Fruit fly (Drosophila melanogaster) whole organism, wandering third instar larva: ENCODE results near the gene Not10.

Source experiments
- Abd-B ChIP-seq: fragments of >200 bp; optimal IDR thresholded peaks from 2 replicates; lab custom pipeline; 2017; ENCODE audit warnings: missing biosample characterization, missing genetic modification characterization
- CG32264 ChIP-seq: fragments of 200-800 bp; sonication (Bioruptor generic); optimal IDR thresholded peaks from 2 replicates; lab custom pipeline; 2016; ENCODE audit warnings: missing biosample characterization, missing genetic modification characterization
- CG9705 ChIP-seq: fragments of 200-800 bp; sonication (Bioruptor generic); optimal IDR thresholded peaks from 2 replicates; lab custom pipeline; 2018; ENCODE audit warnings: missing biosample characterization, mild to moderate bottlenecking, missing genetic modification characterization
- CrebA ChIP-seq: fragments of 200-800 bp; sonication (Bioruptor generic); optimal IDR thresholded peaks from 2 replicates; lab custom pipeline; 2016; ENCODE audit warnings: missing biosample characterization, mild to moderate bottlenecking, missing genetic modification characterization, borderline replicate concordance
- Dfd ChIP-seq: fragments of >200 bp; optimal IDR thresholded peaks from 2 replicates; lab custom pipeline; 2017; ENCODE audit warnings: missing biosample characterization, missing genetic modification characterization
- GATAd ChIP-seq: sonication (Bioruptor generic); optimal IDR thresholded peaks from 2 replicates; lab custom pipeline; 2016; ENCODE audit warnings: missing biosample characterization, missing genetic modification characterization
- HLH106 ChIP-seq: fragments of 200-800 bp; optimal IDR thresholded peaks from 3 replicates; lab custom pipeline; 2019; ENCODE audit warnings: missing biosample characterization, mild to moderate bottlenecking, missing genetic modification characterization, moderate library complexity
- Hnf4 ChIP-seq: fragments of 200-800 bp; sonication (Bioruptor generic); optimal IDR thresholded peaks from 2 replicates; lab custom pipeline; 2016; ENCODE audit warnings: missing biosample characterization, mild to moderate bottlenecking, missing genetic modification characterization
- Hr78 ChIP-seq: fragments of >200 bp; optimal IDR thresholded peaks from 2 replicates; lab custom pipeline; 2017; ENCODE audit warnings: missing biosample characterization, missing genetic modification characterization
- Hr83 ChIP-seq: fragments of 200-300 bp; sonication (Bioruptor generic); optimal IDR thresholded peaks from 2 replicates; lab custom pipeline; 2016; ENCODE audit warnings: missing biosample characterization, mild to moderate bottlenecking, missing genetic modification characterization, moderate library complexity; ENCODE audit not compliant: poor library complexity, severe bottlenecking
- Jra ChIP-seq: sonication (Bioruptor generic); optimal IDR thresholded peaks from 2 replicates; lab custom pipeline; 2016; ENCODE audit warnings: missing biosample characterization, missing genetic modification characterization
- Myc ChIP-seq: fragments of >200 bp; optimal IDR thresholded peaks from 2 replicates; lab custom pipeline; 2017
- N ChIP-seq: fragments of >200 bp; optimal IDR thresholded peaks from 2 replicates; lab custom pipeline; 2018; ENCODE audit warnings: missing biosample characterization, missing external identifiers, missing genetic modification characterization
- OdsH ChIP-seq: fragments of 200-800 bp; sonication (Bioruptor generic); optimal IDR thresholded peaks from 2 replicates; lab custom pipeline; 2016; ENCODE audit warnings: missing biosample characterization, mild to moderate bottlenecking, missing genetic modification characterization
- Rel ChIP-seq, 2 experiments: fragments of 200-800 bp; sonication (Bioruptor generic) in 1 of 2; optimal IDR thresholded peaks; 2 replicates in 1 of 2; 3 replicates in 1 of 2; lab custom pipeline; 2016 to 2019; ENCODE audit warnings: mild to moderate bottlenecking in 2 of 2, missing biosample characterization in 2 of 2, missing genetic modification characterization in 2 of 2, moderate library complexity in 1 of 2
- Sp1 ChIP-seq: fragments of 200-800 bp; sonication (Bioruptor generic); optimal IDR thresholded peaks from 3 replicates; lab custom pipeline; 2019; ENCODE audit warnings: missing biosample characterization, mild to moderate bottlenecking, missing genetic modification characterization, moderate library complexity
- Vsx2 ChIP-seq: fragments of 200-300, 225-300 bp; sonication (Bioruptor generic); optimal IDR thresholded peaks from 2 replicates; lab custom pipeline; 2018; ENCODE audit warnings: missing biosample characterization, missing genetic modification characterization; ENCODE audit not compliant: partially characterized antibody
- br ChIP-seq: fragments of 200-800 bp; sonication (Bioruptor generic); optimal IDR thresholded peaks from 2 replicates; lab custom pipeline; 2016; ENCODE audit warnings: missing biosample characterization, missing genetic modification characterization
- brk ChIP-seq: fragments of 200-800 bp; sonication (Bioruptor generic); optimal IDR thresholded peaks from 2 replicates; lab custom pipeline; 2016; ENCODE audit warnings: missing biosample characterization, mild to moderate bottlenecking, missing genetic modification characterization
- dl ChIP-seq, 2 experiments: fragments of 175-275, 200-275 bp in 1 of 2; fragments of 200-275 bp in 1 of 2; sonication (Bioruptor generic); optimal IDR thresholded peaks; lab custom pipeline; 2018; ENCODE audit warnings: mild to moderate bottlenecking in 2 of 2, missing biosample characterization in 2 of 2, missing genetic modification characterization in 2 of 2, moderate library complexity in 2 of 2; ENCODE audit not compliant: partially characterized antibody in 2 of 2, insufficient read depth in 1 of 2
- dsf ChIP-seq: sonication (Bioruptor generic); optimal IDR thresholded peaks from 2 replicates; lab custom pipeline; 2016; ENCODE audit warnings: missing biosample characterization, missing genetic modification characterization, borderline replicate concordance
- ey ChIP-seq: fragments of 200-800 bp; sonication (Bioruptor generic); optimal IDR thresholded peaks from 2 replicates; lab custom pipeline; 2016; ENCODE audit warnings: missing biosample characterization, missing genetic modification characterization
- foxo ChIP-seq, 2 experiments: fragments of 200-800 bp; sonication (Bioruptor generic); optimal IDR thresholded peaks; 2 replicates in 1 of 2; 3 replicates in 1 of 2; lab custom pipeline; 2016 to 2017; ENCODE audit warnings: missing biosample characterization in 2 of 2, missing genetic modification characterization in 2 of 2
- fru ChIP-seq: fragments of 200-800 bp; sonication (Bioruptor generic); optimal IDR thresholded peaks from 3 replicates; lab custom pipeline; 2016; ENCODE audit warnings: missing biosample characterization, mild to moderate bottlenecking, missing genetic modification characterization
- h ChIP-seq: fragments of 200-800 bp; sonication (Bioruptor generic); optimal IDR thresholded peaks from 3 replicates; lab custom pipeline; 2016; ENCODE audit warnings: missing biosample characterization, mild to moderate bottlenecking, missing genetic modification characterization
- jim ChIP-seq: fragments of 175-275, 200-325 bp; sonication (Bioruptor generic); optimal IDR thresholded peaks from 2 replicates; lab custom pipeline; 2016; ENCODE audit warnings: missing biosample characterization, mild to moderate bottlenecking, missing genetic modification characterization
- lola ChIP-seq: fragments of >200 bp; optimal IDR thresholded peaks from 2 replicates; lab custom pipeline; 2017; ENCODE audit warnings: missing biosample characterization, missing genetic modification characterization
- pan ChIP-seq: fragments of >200 bp; optimal IDR thresholded peaks from 2 replicates; lab custom pipeline; 2017
- psq ChIP-seq: fragments of 200-800 bp; sonication (Bioruptor generic); optimal IDR thresholded peaks from 3 replicates; lab custom pipeline; 2017; ENCODE audit warnings: missing biosample characterization, mild to moderate bottlenecking, missing genetic modification characterization, moderate library complexity
- rgr ChIP-seq: fragments of 200-800 bp; sonication (Bioruptor generic); optimal IDR thresholded peaks from 3 replicates; lab custom pipeline; 2016; ENCODE audit warnings: missing biosample characterization, mild to moderate bottlenecking, missing genetic modification characterization
- sage ChIP-seq: fragments of 200-800 bp; sonication (Bioruptor generic); optimal IDR thresholded peaks from 2 replicates; lab custom pipeline; 2016; ENCODE audit warnings: missing biosample characterization, mild to moderate bottlenecking, missing genetic modification characterization
- sv ChIP-seq: fragments of 200-800 bp; sonication (Bioruptor generic); optimal IDR thresholded peaks from 3 replicates; lab custom pipeline; 2016; ENCODE audit warnings: missing biosample characterization, missing genetic modification characterization
- tai ChIP-seq: sonication (Bioruptor generic); optimal IDR thresholded peaks from 2 replicates; lab custom pipeline; 2016; ENCODE audit warnings: missing biosample characterization, missing genetic modification characterization
- usp ChIP-seq: fragments of >200 bp; optimal IDR thresholded peaks from 2 replicates; lab custom pipeline; 2017; ENCODE audit warnings: missing biosample characterization, missing genetic modification characterization
- woc ChIP-seq: sonication (Bioruptor generic); optimal IDR thresholded peaks from 2 replicates; lab custom pipeline; 2016; ENCODE audit warnings: missing biosample characterization, mild to moderate bottlenecking, missing genetic modification characterization

The Not10 gene

DNA sequence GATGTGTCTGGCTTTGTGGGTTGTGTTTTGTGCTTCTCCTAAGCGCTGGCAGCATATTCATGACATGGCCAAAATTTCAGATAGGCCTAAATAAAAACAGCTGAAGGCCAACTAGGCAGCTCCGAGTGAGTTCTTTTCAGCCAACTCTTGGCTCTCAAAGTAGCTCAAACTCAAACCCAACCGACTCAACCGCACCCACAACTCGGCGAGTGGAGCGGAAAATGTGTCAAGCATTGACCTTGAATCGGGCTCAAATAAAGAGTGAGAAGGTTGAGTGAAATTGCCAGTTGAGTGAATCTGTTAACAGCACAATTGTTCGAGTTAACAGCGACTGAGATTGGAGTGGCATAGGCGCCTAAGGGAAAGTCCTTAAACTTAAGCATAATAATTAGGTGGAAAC is 18.5 kb upstream of the Not10 start:
- TF ChIP-seq lola (GFP tag; lab: Kevin White, UChicago) (no peak), OdsH (GFP tag; lab: Kevin White, UChicago) (no peak), pan (no peak), Hnf4 (no peak), foxo (GFP tag; optimal IDR thresholded peaks at IDR 0.05; lab: Kevin White, UChicago) (no peak), CG9705 (no peak), tai (GFP tag; lab: Kevin White, UChicago) (no peak), dl (GFP tag; optimal IDR thresholded peaks at IDR 0.05; lab: Kevin White, UChicago; ENCODE audit: insufficient read depth in 1 of 2, partially characterized antibody in 2 of 2) (no peak)
- TF ChIP-seq, all 38 proteins: peak for 0

DNA sequence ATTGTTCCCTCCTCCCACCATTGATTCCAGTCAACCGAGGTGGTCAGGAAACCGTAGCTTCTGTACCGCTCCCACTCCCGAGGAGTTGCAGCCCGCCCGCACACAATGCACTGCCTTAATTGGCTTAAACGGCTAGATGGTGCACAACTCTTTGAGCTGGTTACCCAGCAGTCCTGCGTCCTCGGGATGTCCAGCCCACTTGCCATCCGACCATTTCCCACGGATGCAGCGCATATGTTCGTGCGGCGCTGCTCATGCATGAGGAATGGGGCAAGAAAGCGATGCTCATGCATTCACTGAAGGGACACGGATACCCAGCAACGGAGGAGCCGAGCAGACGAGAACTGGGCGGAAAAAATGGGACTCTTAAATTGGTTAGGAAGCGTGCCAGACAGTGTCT is 14.9 kb upstream of the Not10 start:
- TF ChIP-seq br (GFP tag; lab: Kevin White, UChicago) (no peak), CrebA (GFP tag; lab: Kevin White, UChicago) (no peak), Hr83 (GFP tag; lab: Kevin White, UChicago) (no peak), foxo (GFP tag; optimal IDR thresholded peaks at IDR 0.05; lab: Kevin White, UChicago) (no peak), CG9705 (no peak), ey (GFP tag; lab: Kevin White, UChicago) (no peak)
- TF ChIP-seq, all 38 proteins: peak for 0

DNA sequence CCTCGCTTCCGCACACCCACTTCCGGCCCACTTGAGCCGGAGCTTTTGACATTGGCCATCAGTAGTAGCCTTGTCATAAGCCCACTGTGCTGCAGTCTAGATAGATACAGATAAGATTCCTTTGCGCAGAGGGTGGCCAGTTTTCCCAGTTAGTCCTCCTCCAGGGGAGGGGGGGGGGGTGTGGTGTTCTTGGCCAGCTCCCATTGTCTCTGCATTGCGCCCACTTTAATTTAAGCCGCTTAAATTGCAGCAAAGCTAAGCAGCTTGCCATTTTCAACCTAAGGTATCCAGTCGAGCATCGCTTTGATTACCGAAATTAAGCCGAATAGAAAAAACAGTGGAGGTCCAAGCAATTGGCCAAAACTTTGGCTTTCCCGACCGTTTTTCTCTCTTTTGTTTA is 7.7 kb upstream of the Not10 start:
- TF ChIP-seq ey (GFP tag; lab: Kevin White, UChicago) (no peak), Dfd (GFP tag; lab: Kevin White, UChicago) (peak; percentile 94), rgr (GFP tag; lab: Kevin White, UChicago) (no peak)
- TF ChIP-seq, all 38 proteins: peak for 1

DNA sequence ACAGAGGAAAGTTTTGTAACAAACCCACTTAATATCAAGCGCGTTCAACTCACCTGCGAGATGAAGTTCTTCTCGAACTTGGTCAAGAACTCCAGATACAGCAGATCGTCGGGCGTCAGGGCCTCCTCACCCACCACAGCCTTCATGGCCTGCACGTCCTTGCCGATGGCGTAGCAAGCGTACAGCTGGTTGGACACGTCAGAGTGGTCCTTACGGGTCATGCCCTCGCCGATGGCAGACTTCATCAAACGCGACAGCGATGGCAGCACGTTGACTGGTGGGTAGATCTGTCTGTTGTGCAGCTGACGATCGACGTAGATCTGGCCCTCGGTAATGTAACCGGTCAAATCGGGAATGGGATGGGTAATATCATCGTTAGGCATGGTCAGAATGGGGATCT is 5.5 kb upstream of the Not10 start:
- TF ChIP-seq psq (GFP tag; lab: Kevin White, UChicago) (no peak), Abd-B (no peak)

DNA sequence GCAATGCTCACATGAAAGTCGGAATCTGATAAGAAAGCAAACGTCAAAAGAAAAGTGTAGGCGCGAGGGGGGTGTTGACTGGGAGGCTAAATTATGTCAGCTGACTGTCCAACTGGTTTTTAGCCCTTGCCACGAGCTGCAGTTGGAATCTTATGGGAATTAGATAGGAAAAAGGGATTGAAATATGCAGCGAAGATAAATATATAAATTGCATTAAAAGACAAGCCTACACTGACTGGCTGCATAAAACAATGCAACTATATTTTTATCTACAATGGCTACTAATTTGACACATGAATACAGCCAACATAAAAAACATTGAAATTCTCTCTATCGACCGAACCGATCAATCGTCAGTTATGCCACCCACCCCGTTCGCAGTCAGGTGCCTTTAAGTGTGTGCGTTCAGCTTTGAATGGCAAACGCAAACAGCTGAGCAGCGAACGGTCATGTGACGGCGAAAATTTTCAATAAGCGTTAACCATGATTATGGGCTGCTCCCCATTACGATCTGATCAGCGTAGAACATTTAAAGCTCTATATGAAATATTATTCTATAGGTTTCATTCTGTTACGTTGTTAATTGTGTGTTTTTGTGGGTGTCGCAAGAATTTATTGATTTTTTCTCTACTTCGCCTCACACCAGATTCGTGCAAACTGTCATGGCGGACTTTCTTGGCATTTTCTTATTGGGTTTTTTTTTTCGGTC is 3.6 kb upstream of the Not10 start:
- no peak for TF ChIP-seq Vsx2 (GFP tag; lab: Kevin White, UChicago)
- peak; percentile 94 for TF ChIP-seq psq (GFP tag; lab: Kevin White, UChicago)
- no peak for TF ChIP-seq HLH106 (tag; lab: Kevin White, UChicago)
- TF ChIP-seq, all 38 proteins: peak for 1

DNA sequence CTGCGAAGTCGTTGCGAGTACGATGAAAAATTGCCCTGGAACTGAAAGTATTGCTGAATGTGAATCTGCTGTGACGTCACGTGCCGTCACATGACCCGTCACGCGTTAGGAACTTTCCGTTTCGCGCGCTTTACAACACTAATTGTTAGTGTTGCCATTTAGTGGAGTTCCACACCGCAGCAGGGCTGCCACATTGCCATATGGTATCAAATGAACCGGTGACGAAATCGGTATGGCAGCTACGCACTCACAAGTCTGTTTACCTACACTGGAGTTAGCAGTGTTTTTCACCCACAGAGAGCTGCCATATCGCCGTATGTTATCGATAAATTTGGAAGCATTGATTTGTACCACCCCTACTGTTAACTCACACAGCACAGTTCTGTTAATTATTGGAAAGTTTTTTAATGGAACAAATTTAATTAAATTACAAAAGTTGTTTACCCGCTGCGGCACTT is 2.7 kb upstream of the Not10 start, which contains the start of the genes Vha55 and Snx3:
Gene Vha55, minus strand, starts transcription at position 139 of the 458 bp plus-strand sequence.
Gene Snx3, plus strand, starts transcription at position 341 of the 458 bp plus-strand sequence.
- TF ChIP-seq N (GFP tag; lab: Kevin White, UChicago), result no peak
- peak; percentile 25 for TF ChIP-seq Sp1 (GFP tag; lab: Kevin White, UChicago)
- peak; percentile 87 for TF ChIP-seq Hnf4
- TF ChIP-seq Hr78, result no peak
- TF ChIP-seq h (GFP tag; lab: Kevin White, UChicago), result peak; percentile 78
- peak; percentile 3 for TF ChIP-seq woc (GFP tag; lab: Kevin White, UChicago)
- TF ChIP-seq Myc (lab: Kevin White, UChicago), result peak; percentile 75
- TF ChIP-seq usp (GFP tag; lab: Kevin White, UChicago), result no peak
- TF ChIP-seq rgr (GFP tag; lab: Kevin White, UChicago), result peak; percentile 79
- peak; percentile 56 for TF ChIP-seq br (GFP tag; lab: Kevin White, UChicago)
- TF ChIP-seq HLH106 (tag; lab: Kevin White, UChicago), result peak; percentile 73
- TF ChIP-seq foxo (GFP tag; optimal IDR thresholded peaks at IDR 0.05; lab: Kevin White, UChicago), result peak in 1 of 2 experiments; percentile 84
- no peak for TF ChIP-seq tai (GFP tag; lab: Kevin White, UChicago)
- no peak for TF ChIP-seq pan
- TF ChIP-seq psq (GFP tag; lab: Kevin White, UChicago), result no peak
- TF ChIP-seq Vsx2 (GFP tag; lab: Kevin White, UChicago), result no peak
- TF ChIP-seq sv (GFP tag; lab: Kevin White, UChicago), result peak; percentile 76
- TF ChIP-seq dl (GFP tag; optimal IDR thresholded peaks at IDR 0.05; lab: Kevin White, UChicago; ENCODE audit: insufficient read depth in 1 of 2, partially characterized antibody in 2 of 2), result no peak
- peak; percentile 84 for TF ChIP-seq Jra (GFP tag; lab: Kevin White, UChicago)
- TF ChIP-seq dsf (GFP tag; lab: Kevin White, UChicago), result no peak
- TF ChIP-seq Abd-B, result no peak
- no peak for TF ChIP-seq GATAd (GFP tag; lab: Kevin White, UChicago)
- TF ChIP-seq CrebA (GFP tag; lab: Kevin White, UChicago), result no peak
- TF ChIP-seq OdsH (GFP tag; lab: Kevin White, UChicago), result peak; percentile 13
- no peak for TF ChIP-seq Dfd (GFP tag; lab: Kevin White, UChicago)
- TF ChIP-seq jim (GFP tag; lab: Kevin White, UChicago), result peak; percentile 53
- peak; percentile 31 for TF ChIP-seq fru (GFP tag; lab: Kevin White, UChicago)
- peak; percentile 96 for TF ChIP-seq Hr83 (GFP tag; lab: Kevin White, UChicago)
- TF ChIP-seq CG9705, result peak; percentile 33
- peak; percentile 55 for TF ChIP-seq ey (GFP tag; lab: Kevin White, UChicago)
- TF ChIP-seq sage (GFP tag; lab: Kevin White, UChicago), result no peak
- TF ChIP-seq brk (GFP tag; lab: Kevin White, UChicago), result no peak
- no peak for TF ChIP-seq lola (GFP tag; lab: Kevin White, UChicago)
- no peak for TF ChIP-seq CG32264 (GFP tag; lab: Kevin White, UChicago)
- no peak for TF ChIP-seq Rel (GFP tag; optimal IDR thresholded peaks at IDR 0.05; lab: Kevin White, UChicago)
- peak; percentile 66 for TF ChIP-seq Rel (tag; optimal IDR thresholded peaks at IDR 0.05; lab: Kevin White, UChicago)
